Worm (Caenorhabditis elegans) whole organism, midembryonic: ENCODE data around the gene str-255.

ENCODE experiments used
- T22C8.4 ChIP-seq: fragments of 200-800 bp; sonication (Bioruptor generic); IDR thresholded peaks from 2 replicates; pipeline ENCODE4 v1.3.6; 2022; ENCODE audit warnings: missing genetic modification characterization, missing compliant biosample characterization
- cog-1 ChIP-seq: sonication (generic microtip); optimal IDR thresholded peaks from 2 replicates; lab custom pipeline; 2016; ENCODE audit warnings: missing genetic modification characterization, missing compliant biosample characterization
- flt-1 ChIP-seq: fragments of 200-800 bp; sonication (Bioruptor generic); IDR thresholded peaks from 2 replicates; pipeline ENCODE4 v1.3.6; 2022; ENCODE audit warnings: missing genetic modification characterization, missing compliant biosample characterization
- klf-2 ChIP-seq: fragments of 200-800 bp; sonication (Bioruptor generic); conservative IDR thresholded peaks from 2 replicates; pipeline ENCODE4 v1.3.6; 2022; ENCODE audit warnings: missing genetic modification reagents, missing genetic modification characterization, missing compliant biosample characterization
- med-1 ChIP-seq: sonication (generic microtip); optimal IDR thresholded peaks from 2 replicates; lab custom pipeline; 2017; ENCODE audit warnings: missing genetic modification characterization, mild to moderate bottlenecking, missing compliant biosample characterization, antibody characterized with exemption, missing genetic modification reagents; ENCODE audit not compliant: insufficient read depth
- ref-1 ChIP-seq: fragments of 200-800 bp; sonication (Bioruptor generic); conservative IDR thresholded peaks from 2 replicates; pipeline ENCODE4 v1.3.6; 2022; ENCODE audit warnings: missing genetic modification reagents, missing genetic modification characterization, missing compliant biosample characterization
- tab-1 ChIP-seq: fragments of 200-800 bp; sonication (Bioruptor generic); IDR thresholded peaks from 2 replicates; pipeline ENCODE4 v1.3.6; 2022; ENCODE audit warnings: missing genetic modification characterization, missing compliant biosample characterization
- ztf-23 ChIP-seq: fragments of 200-800 bp; sonication (Bioruptor generic); IDR thresholded peaks from 2 replicates; pipeline ENCODE4 v1.3.6; 2022; ENCODE audit warnings: missing genetic modification reagents, missing genetic modification characterization, missing compliant biosample characterization
- ztf-29 ChIP-seq: fragments of 200-800 bp; sonication (Bioruptor generic); IDR thresholded peaks from 2 replicates; pipeline ENCODE4 v1.3.6; 2022; ENCODE audit warnings: missing genetic modification reagents, missing genetic modification characterization, missing compliant biosample characterization

DNA sequence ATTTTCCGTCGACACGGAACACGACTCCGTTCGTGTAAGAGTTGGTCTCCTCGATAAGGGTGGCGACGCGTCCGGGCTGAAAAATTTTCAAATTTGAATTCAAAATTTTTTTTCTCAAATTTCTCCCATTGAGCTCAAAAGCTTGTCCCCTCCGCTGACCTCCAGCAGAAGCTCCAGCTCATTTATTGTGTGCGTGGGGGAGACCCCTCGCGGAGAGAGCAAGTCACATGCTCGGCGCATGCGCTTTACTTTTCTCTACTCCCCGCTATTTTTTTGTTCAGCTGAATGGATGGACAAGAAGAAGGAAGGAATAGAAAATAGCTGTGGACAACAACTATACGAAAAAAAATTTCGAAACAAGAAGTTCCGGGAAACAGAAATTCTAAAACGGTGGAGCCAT is 30.1 kb downstream of the str-255 start:
- no peak for TF ChIP-seq flt-1 (GFP tag; lab: Robert Waterston, UW)
- TF ChIP-seq ref-1 (GFP tag; lab: Robert Waterston, UW), result no peak
- no peak for TF ChIP-seq T22C8.4 (GFP tag; lab: Robert Waterston, UW)
- no peak for TF ChIP-seq klf-2
- no peak for TF ChIP-seq med-1 (GFP tag; lab: Kevin White, UChicago)
- TF ChIP-seq ztf-29 (GFP tag; lab: Robert Waterston, UW), result no peak
- no peak for TF ChIP-seq ztf-23
- TF ChIP-seq cog-1 (tag; lab: Kevin White, UChicago), result no peak
- no peak for TF ChIP-seq tab-1 (GFP tag; lab: Robert Waterston, UW)
